Fruit fly (Drosophila melanogaster) whole organism, embryonic: ENCODE results near the gene Glt.

Source experiments
- Ada2b ChIP-seq: fragments of 200-800 bp; sonication (Bioruptor generic); IDR thresholded peaks from 2 replicates; pipeline ENCODE4 v1.3.6; 2022; ENCODE audit warnings: missing biosample characterization, missing genetic modification characterization
- Antp ChIP-seq: fragments of 200-800 bp; sonication (Bioruptor generic); optimal IDR thresholded peaks from 3 replicates; lab custom pipeline; 2016; ENCODE audit warnings: missing biosample characterization, missing genetic modification characterization
- Atf6 ChIP-seq: fragments of 200-800 bp; sonication (Bioruptor generic); IDR thresholded peaks from 2 replicates; pipeline ENCODE4 v1.3.6; 2022; ENCODE audit warnings: missing biosample characterization, missing genetic modification characterization
- B-H2 ChIP-seq: fragments of 200-800 bp; sonication (Bioruptor generic); optimal IDR thresholded peaks from 2 replicates; lab custom pipeline; 2018; ENCODE audit warnings: missing biosample characterization, mild to moderate bottlenecking, missing genetic modification characterization
- Blimp-1 ChIP-seq: fragments of 200-800 bp; sonication (Bioruptor generic); optimal IDR thresholded peaks from 3 replicates; lab custom pipeline; 2018; ENCODE audit warnings: missing biosample characterization, missing genetic modification characterization, mild to moderate bottlenecking, moderate library complexity, missing genetic modification reagents
- CG10366 ChIP-seq: fragments of 200-800 bp; sonication (Bioruptor generic); IDR thresholded peaks from 2 replicates; pipeline ENCODE4 v1.3.6; 2022; ENCODE audit warnings: missing biosample characterization, missing genetic modification characterization
- CG11247 ChIP-seq: fragments of 200-800 bp; sonication (Bioruptor generic); IDR thresholded peaks from 2 replicates; pipeline ENCODE4 v1.3.6; 2022; ENCODE audit warnings: missing biosample characterization, missing genetic modification characterization
- CG11696 ChIP-seq: fragments of 200-800 bp; sonication (Bioruptor generic); IDR thresholded peaks from 2 replicates; pipeline ENCODE4 v1.3.6; 2022; ENCODE audit warnings: missing biosample characterization, missing genetic modification characterization
- CG13296 ChIP-seq: fragments of 200-800 bp; sonication (Bioruptor generic); optimal IDR thresholded peaks from 3 replicates; lab custom pipeline; 2018; ENCODE audit warnings: missing biosample characterization, mild to moderate bottlenecking, missing genetic modification characterization
- CG16863 ChIP-seq: fragments of 200-800 bp; sonication (Bioruptor generic); optimal IDR thresholded peaks from 3 replicates; lab custom pipeline; 2016; ENCODE audit warnings: missing biosample characterization, missing genetic modification characterization
- CG17612 ChIP-seq: fragments of 200-800 bp; sonication (Bioruptor generic); IDR thresholded peaks from 2 replicates; pipeline ENCODE4 v1.3.6; 2022; ENCODE audit warnings: missing biosample characterization, missing genetic modification characterization
- CG17802 ChIP-seq: fragments of 200-800 bp; sonication (Bioruptor generic); optimal IDR thresholded peaks from 2 replicates; lab custom pipeline; 2018; ENCODE audit warnings: missing biosample characterization, mild to moderate bottlenecking, missing genetic modification characterization, moderate library complexity
- CG17912 ChIP-seq: fragments of 200-800 bp; sonication (Bioruptor generic); optimal IDR thresholded peaks from 2 replicates; lab custom pipeline; 2018; ENCODE audit warnings: missing biosample characterization, mild to moderate bottlenecking, missing genetic modification characterization
- CG2202 ChIP-seq: fragments of 200-800 bp; sonication (Bioruptor generic); optimal IDR thresholded peaks from 2 replicates; lab custom pipeline; 2018; ENCODE audit warnings: missing biosample characterization, mild to moderate bottlenecking, missing genetic modification characterization
- CG30020 ChIP-seq: fragments of 200-800 bp; optimal IDR thresholded peaks from 2 replicates; lab custom pipeline; 2019; ENCODE audit warnings: missing biosample characterization, mild to moderate bottlenecking, missing genetic modification characterization, moderate library complexity
- CG3838 ChIP-seq: fragments of 200-800 bp; sonication (Bioruptor generic); optimal IDR thresholded peaks from 3 replicates; lab custom pipeline; 2016; ENCODE audit warnings: missing biosample characterization, missing genetic modification characterization
- CG4360 ChIP-seq: fragments of 200-800 bp; sonication (Bioruptor generic); IDR thresholded peaks from 2 replicates; pipeline ENCODE4 v1.3.6; 2022; ENCODE audit warnings: missing biosample characterization, missing genetic modification characterization
- CG43689 ChIP-seq: fragments of 200-800 bp; sonication (Bioruptor generic); IDR thresholded peaks from 2 replicates; pipeline ENCODE4 v1.3.6; 2022; ENCODE audit warnings: missing biosample characterization, missing genetic modification characterization
- CG4424 ChIP-seq: fragments of 200-800 bp; sonication (Bioruptor generic); optimal IDR thresholded peaks from 3 replicates; lab custom pipeline; 2016; ENCODE audit warnings: missing biosample characterization, missing genetic modification characterization
- CG4617 ChIP-seq: fragments of 200-800 bp; sonication (Bioruptor generic); optimal IDR thresholded peaks from 3 replicates; lab custom pipeline; 2016; ENCODE audit warnings: missing biosample characterization, missing genetic modification characterization, borderline replicate concordance
- CG6175 ChIP-seq: fragments of 200-800 bp; sonication (Bioruptor generic); IDR thresholded peaks from 3 replicates; pipeline ENCODE4 v1.3.6; 2022; ENCODE audit warnings: missing biosample characterization, missing genetic modification characterization
- CG6813 ChIP-seq: fragments of 200-800 bp; sonication (Bioruptor generic); optimal IDR thresholded peaks from 2 replicates; lab custom pipeline; 2017; ENCODE audit warnings: missing biosample characterization, missing genetic modification characterization, mild to moderate bottlenecking, moderate library complexity, missing genetic modification reagents
- CG7987 ChIP-seq: fragments of 200-800 bp; sonication (Bioruptor generic); optimal IDR thresholded peaks from 2 replicates; lab custom pipeline; 2018; ENCODE audit warnings: missing biosample characterization, mild to moderate bottlenecking, missing genetic modification characterization, moderate library complexity
- D ChIP-seq, 2 experiments: fragments of 200-800 bp in 1 of 2; fragments of >200 bp in 1 of 2; sonication (Bioruptor generic) in 1 of 2; optimal IDR thresholded peaks; 2 replicates in 1 of 2; 3 replicates in 1 of 2; lab custom pipeline; 2017; ENCODE audit warnings: mild to moderate bottlenecking in 1 of 2, missing biosample characterization in 1 of 2, missing genetic modification characterization in 1 of 2, missing genetic modification reagents in 1 of 2
- Dref ChIP-seq: fragments of 200-800 bp; sonication (Bioruptor generic); IDR thresholded peaks from 2 replicates; pipeline ENCODE4 v1.3.6; 2022; ENCODE audit warnings: missing biosample characterization, missing genetic modification characterization
- E2f2 ChIP-seq: fragments of 200-800 bp; sonication (Bioruptor generic); IDR thresholded peaks from 2 replicates; pipeline ENCODE4 v1.3.6; 2022; ENCODE audit warnings: missing biosample characterization, missing genetic modification characterization
- HmgZ ChIP-seq: fragments of 200-800 bp; sonication (Bioruptor generic); optimal IDR thresholded peaks from 2 replicates; lab custom pipeline; 2018; ENCODE audit warnings: missing biosample characterization, mild to moderate bottlenecking, missing genetic modification characterization
- Lim3 ChIP-seq: fragments of 200-800 bp; sonication (Bioruptor generic); IDR thresholded peaks from 2 replicates; pipeline ENCODE4 v1.3.6; 2022; ENCODE audit warnings: missing biosample characterization, missing genetic modification characterization
- Lpt ChIP-seq: fragments of >200 bp; optimal IDR thresholded peaks from 2 replicates; lab custom pipeline; 2018; ENCODE audit warnings: missing biosample characterization, missing genetic modification characterization
- Nf-YB ChIP-seq: fragments of 200-800 bp; sonication (Bioruptor generic); optimal IDR thresholded peaks from 3 replicates; lab custom pipeline; 2019; ENCODE audit warnings: missing biosample characterization, mild to moderate bottlenecking, missing genetic modification characterization, moderate library complexity
- YL-1 ChIP-seq: fragments of 200-800 bp; sonication (Bioruptor generic); optimal IDR thresholded peaks from 3 replicates; lab custom pipeline; 2017; ENCODE audit warnings: missing biosample characterization, mild to moderate bottlenecking, missing genetic modification characterization
- amos ChIP-seq: fragments of 200-800 bp; sonication (Bioruptor generic); IDR thresholded peaks from 2 replicates; pipeline ENCODE4 v1.3.6; 2022; ENCODE audit warnings: missing biosample characterization, missing genetic modification characterization; ENCODE audit not compliant: partially characterized antibody
- az2 ChIP-seq: fragments of 200-800 bp; sonication (Bioruptor generic); optimal IDR thresholded peaks from 3 replicates; lab custom pipeline; 2016; ENCODE audit warnings: missing biosample characterization, missing genetic modification characterization
- bowl ChIP-seq: fragments of 200-800 bp; sonication (Bioruptor generic); IDR thresholded peaks from 2 replicates; pipeline ENCODE4 v1.3.6; 2022; ENCODE audit warnings: missing biosample characterization, missing genetic modification characterization
- btn ChIP-seq: fragments of 200-800 bp; sonication (Bioruptor generic); optimal IDR thresholded peaks from 2 replicates; lab custom pipeline; 2016; ENCODE audit warnings: missing biosample characterization, missing genetic modification characterization
- chinmo ChIP-seq: fragments of 200-800 bp; sonication (Bioruptor generic); IDR thresholded peaks from 4 replicates; pipeline ENCODE4 v1.3.6; 2022; ENCODE audit warnings: missing biosample characterization, missing genetic modification characterization; ENCODE audit not compliant: partially characterized antibody
- crol ChIP-seq: fragments of 200-800 bp; sonication (Bioruptor generic); IDR thresholded peaks from 2 replicates; pipeline ENCODE4 v1.3.6; 2022; ENCODE audit warnings: missing biosample characterization, missing genetic modification characterization
- dimm ChIP-seq: fragments of 200-800 bp; sonication (Bioruptor generic); IDR thresholded peaks from 2 replicates; pipeline ENCODE4 v1.3.6; 2022; ENCODE audit warnings: missing biosample characterization, missing genetic modification characterization
- dm ChIP-seq: fragments of 200-800 bp; sonication (Bioruptor generic); optimal IDR thresholded peaks from 3 replicates; lab custom pipeline; 2016; ENCODE audit warnings: missing biosample characterization, missing genetic modification characterization
- fd64A ChIP-seq: fragments of 200-800 bp; sonication (Bioruptor generic); optimal IDR thresholded peaks from 3 replicates; lab custom pipeline; 2018; ENCODE audit warnings: missing biosample characterization, mild to moderate bottlenecking, missing genetic modification characterization
- grau ChIP-seq: fragments of 200-800 bp; optimal IDR thresholded peaks from 3 replicates; lab custom pipeline; 2019; ENCODE audit warnings: missing biosample characterization, mild to moderate bottlenecking, missing genetic modification characterization, moderate library complexity
- her ChIP-seq: fragments of 200-800 bp; sonication (Bioruptor generic); optimal IDR thresholded peaks from 2 replicates; lab custom pipeline; 2016; ENCODE audit warnings: missing biosample characterization, missing genetic modification characterization
- lilli ChIP-seq: fragments of 200-800 bp; sonication (Bioruptor generic); optimal IDR thresholded peaks from 3 replicates; lab custom pipeline; 2016; ENCODE audit warnings: missing biosample characterization, missing genetic modification characterization
- mam ChIP-seq: fragments of 200-800 bp; sonication (Bioruptor generic); optimal IDR thresholded peaks from 3 replicates; lab custom pipeline; 2016; ENCODE audit warnings: missing biosample characterization, missing genetic modification characterization
- mirr ChIP-seq: fragments of 200-800 bp; sonication (Bioruptor generic); optimal IDR thresholded peaks from 3 replicates; lab custom pipeline; 2018; ENCODE audit warnings: missing biosample characterization, mild to moderate bottlenecking, missing genetic modification characterization
- pum ChIP-seq: fragments of 200-800 bp; sonication (Bioruptor generic); optimal IDR thresholded peaks from 2 replicates; lab custom pipeline; 2016; ENCODE audit warnings: missing biosample characterization, missing genetic modification characterization
- repo ChIP-seq: fragments of 200-800 bp; sonication (Bioruptor generic); optimal IDR thresholded peaks from 2 replicates; lab custom pipeline; 2016; ENCODE audit warnings: missing biosample characterization, missing genetic modification characterization
- ro ChIP-seq: fragments of 200-800 bp; sonication (Bioruptor generic); IDR thresholded peaks from 2 replicates; pipeline ENCODE4 v1.3.6; 2022; ENCODE audit warnings: missing biosample characterization, missing genetic modification characterization
- sisA ChIP-seq: fragments of 200-800 bp; sonication (Bioruptor generic); IDR thresholded peaks from 2 replicates; pipeline ENCODE4 v1.3.6; 2022; ENCODE audit warnings: missing biosample characterization, missing genetic modification characterization
- slbo ChIP-seq: fragments of 200-800 bp; sonication (Bioruptor generic); IDR thresholded peaks from 2 replicates; pipeline ENCODE4 v1.3.6; 2022; ENCODE audit warnings: missing biosample characterization, missing genetic modification characterization
- wek ChIP-seq: fragments of 200-800 bp; sonication (Bioruptor generic); optimal IDR thresholded peaks from 3 replicates; lab custom pipeline; 2018; ENCODE audit warnings: missing biosample characterization, mild to moderate bottlenecking, missing genetic modification characterization, moderate library complexity

The Glt gene

DNA sequence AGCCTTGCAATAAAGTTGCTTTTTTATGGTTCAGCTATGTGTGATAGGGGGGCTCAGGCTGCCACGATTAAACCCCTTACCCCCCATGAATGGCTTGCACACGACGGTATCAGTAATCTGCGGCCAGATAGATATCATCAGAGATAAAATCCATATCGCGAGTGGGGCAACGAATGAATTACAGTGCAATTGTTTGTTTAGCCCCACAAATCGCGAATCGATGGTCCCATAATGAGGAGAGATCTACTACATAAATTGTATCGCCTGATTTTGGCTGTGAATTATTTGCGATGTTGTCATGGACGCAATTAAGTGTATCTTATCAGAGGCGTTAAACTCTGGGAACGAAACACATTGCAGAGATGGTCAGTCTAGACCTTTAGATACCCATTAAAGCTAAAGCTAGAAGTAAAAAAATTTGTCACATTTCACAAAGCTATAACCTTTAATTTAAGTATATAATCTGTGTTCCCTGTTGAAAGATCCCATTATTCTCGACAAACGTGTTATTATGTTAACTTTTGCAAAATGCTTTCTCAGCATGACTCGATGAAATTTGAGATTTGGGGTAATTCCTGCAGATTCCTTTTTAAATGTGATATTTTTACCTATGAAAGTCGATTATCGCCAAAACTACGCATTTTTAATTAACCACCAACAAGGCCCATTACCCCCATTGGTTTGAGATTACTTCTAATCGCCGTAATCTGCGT is 25.6 kb downstream of the Glt start (continued):
- TF ChIP-seq Lim3 (GFP tag; lab: Robert Waterston, UW) (no peak), CG10366 (GFP tag; lab: Robert Waterston, UW) (no peak), CG7987 (GFP tag; lab: Kevin White, UChicago) (peak; percentile 10), Nf-YB (GFP tag; lab: Kevin White, UChicago) (peak; percentile 18), pum (GFP tag; lab: Kevin White, UChicago) (no peak), her (GFP tag; lab: Kevin White, UChicago) (no peak), CG11247 (no peak), bowl (GFP tag; lab: Robert Waterston, UW) (no peak), Dref (GFP tag; lab: Robert Waterston, UW) (no peak), CG4360 (GFP tag; lab: Robert Waterston, UW) (no peak), slbo (GFP tag; lab: Robert Waterston, UW) (no peak), Blimp-1 (GFP tag; lab: Kevin White, UChicago) (no peak), CG2202 (tag; lab: Kevin White, UChicago) (no peak), lilli (peak; percentile 44), Ada2b (no peak), HmgZ (tag; lab: Kevin White, UChicago) (no peak), ro (GFP tag; lab: Robert Waterston, UW) (no peak), CG11696 (no peak), sisA (no peak), D (optimal IDR thresholded peaks at IDR 0.05; lab: Kevin White, UChicago) (no peak), D (GFP tag; optimal IDR thresholded peaks at IDR 0.05; lab: Kevin White, UChicago) (no peak), wek (GFP tag; lab: Kevin White, UChicago) (peak; percentile 20), CG17802 (tag; lab: Kevin White, UChicago) (no peak), CG6813 (GFP tag; lab: Kevin White, UChicago) (no peak), YL-1 (GFP tag; lab: Kevin White, UChicago) (no peak), CG30020 (no peak), CG13296 (GFP tag; lab: Kevin White, UChicago) (peak; percentile 2), amos (GFP tag; lab: Robert Waterston, UW) (no peak), E2f2 (GFP tag; lab: Robert Waterston, UW) (no peak), repo (GFP tag; lab: Kevin White, UChicago) (no peak), crol (peak; percentile 43; the same call in 1 of the 2 replicates), dimm (no peak), mam (GFP tag; lab: Kevin White, UChicago) (no peak), B-H2 (peak; percentile 24), CG17912 (GFP tag; lab: Kevin White, UChicago) (peak; percentile 9), CG6175 (no peak), CG16863 (GFP tag; lab: Kevin White, UChicago) (no peak), Lpt (no peak), CG4617 (GFP tag; lab: Kevin White, UChicago) (no peak), mirr (GFP tag; lab: Kevin White, UChicago) (peak; percentile 54), grau (tag; lab: Kevin White, UChicago) (peak; percentile 16), btn (GFP tag; lab: Kevin White, UChicago) (no peak), az2 (no peak), CG4424 (GFP tag; lab: Kevin White, UChicago) (no peak), Antp (no peak), dm (GFP tag; lab: Kevin White, UChicago) (no peak), CG17612 (GFP tag; lab: Robert Waterston, UW) (no peak), CG43689 (GFP tag; lab: Robert Waterston, UW) (no peak), CG3838 (GFP tag; lab: Kevin White, UChicago) (no peak), fd64A (no peak), Atf6 (GFP tag; lab: Robert Waterston, UW) (no peak), chinmo (GFP tag; lab: Robert Waterston, UW) (peak; percentile 78; the same call in 2 of the 4 replicates)
